Worm (Caenorhabditis elegans) whole organism, L1 larva: Measurements from ENCODE around the gene K03A1.4.

ENCODE experiments used
- aha-1 ChIP-seq: fragments of 150-350 bp; optimal IDR thresholded peaks from 2 replicates; lab custom pipeline; 2014; ENCODE audit warnings: missing biosample characterization, missing genetic modification characterization
- fkh-10 ChIP-seq: sonication (generic microtip); optimal IDR thresholded peaks from 2 replicates; lab custom pipeline; 2017; ENCODE audit warnings: missing biosample characterization, missing genetic modification reagents, missing genetic modification characterization
- lin-15B ChIP-seq: fragments of 150-350 bp; sonication (generic microtip); optimal IDR thresholded peaks from 3 replicates; lab custom pipeline; 2014; ENCODE audit warnings: missing biosample characterization, missing genetic modification characterization
- nhr-237 ChIP-seq: fragments of 150-350 bp; optimal IDR thresholded peaks from 2 replicates; lab custom pipeline; 2014; ENCODE audit warnings: missing biosample characterization, missing genetic modification characterization
- snpc-4 ChIP-seq: fragments of 150-350 bp; optimal IDR thresholded peaks from 2 replicates; lab custom pipeline; 2014; ENCODE audit warnings: missing biosample characterization, missing genetic modification characterization

DNA sequence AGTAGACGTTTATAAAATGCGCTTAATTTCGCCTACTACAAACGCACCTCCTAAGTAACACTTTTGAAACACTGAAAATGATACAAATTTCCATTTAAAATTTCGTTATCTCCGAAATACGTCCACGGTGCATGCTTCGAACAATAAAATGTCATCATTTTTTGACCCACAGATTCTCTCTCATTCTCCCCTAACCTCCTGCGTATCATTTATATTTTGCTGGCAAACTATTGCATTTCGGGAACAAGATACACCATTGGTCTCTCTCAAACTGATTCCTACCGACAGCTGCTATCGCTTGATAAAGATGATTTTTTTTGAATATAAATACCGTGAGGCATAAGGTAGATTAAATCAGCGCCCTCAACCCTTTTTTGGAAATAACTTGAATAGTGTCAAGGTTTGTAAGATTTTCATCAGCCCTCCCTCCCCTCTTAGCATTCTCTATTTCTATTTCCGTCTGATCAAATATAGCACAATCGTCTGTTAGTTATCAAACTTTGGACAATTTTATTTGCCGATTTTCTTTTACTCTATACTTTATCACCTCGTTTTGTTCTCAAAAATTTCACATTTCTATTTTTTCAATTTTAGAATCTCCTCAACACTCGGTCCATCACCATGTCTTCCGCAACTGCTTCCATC lies 42.5 kb upstream of the K03A1.4 start, which contains the start of gene C07D8.6:
- no peak for TF ChIP-seq fkh-10 (GFP tag; lab: Kevin White, UChicago)
- no peak for TF ChIP-seq nhr-237 (tag; lab: Kevin White, UChicago)
- no peak for TF ChIP-seq snpc-4 (tag; lab: Kevin White, UChicago)
- no peak for TF ChIP-seq aha-1 (tag; lab: Kevin White, UChicago)
- TF ChIP-seq lin-15B = no peak
